Fruit fly (Drosophila melanogaster) whole organism, prepupa: ENCODE results near the gene CG9426.

Experiments
- Blimp-1 ChIP-seq: fragments of 200-800 bp; sonication (Bioruptor generic); optimal IDR thresholded peaks from 3 replicates; lab custom pipeline; 2017; ENCODE audit warnings: missing biosample characterization, missing genetic modification characterization, mild to moderate bottlenecking, moderate library complexity, missing genetic modification reagents
- CG11294 ChIP-seq: fragments of 200-800 bp; sonication (Bioruptor generic); IDR thresholded peaks from 2 replicates; pipeline ENCODE4 v1.3.6; 2022; ENCODE audit warnings: missing biosample characterization, missing genetic modification characterization
- CG11902 ChIP-seq: fragments of 200-800 bp; sonication (Bioruptor generic); optimal IDR thresholded peaks from 3 replicates; lab custom pipeline; 2016; ENCODE audit warnings: missing biosample characterization, missing genetic modification characterization
- CG15336 ChIP-seq: fragments of 200-800 bp; sonication (Bioruptor generic); IDR thresholded peaks from 2 replicates; pipeline ENCODE4 v1.3.6; 2022; ENCODE audit warnings: missing biosample characterization, missing genetic modification characterization
- CG1621 ChIP-seq: fragments of 200-800 bp; sonication (Bioruptor generic); optimal IDR thresholded peaks from 3 replicates; lab custom pipeline; 2018; ENCODE audit warnings: missing biosample characterization, mild to moderate bottlenecking, missing genetic modification characterization
- CG16779 ChIP-seq: fragments of 200-800 bp; sonication (Bioruptor generic); optimal IDR thresholded peaks from 3 replicates; lab custom pipeline; 2017; ENCODE audit warnings: missing biosample characterization, mild to moderate bottlenecking, missing genetic modification characterization
- CG3032 ChIP-seq: fragments of 200-800 bp; optimal IDR thresholded peaks from 2 replicates; lab custom pipeline; 2019; ENCODE audit warnings: missing biosample characterization, mild to moderate bottlenecking, missing genetic modification characterization, moderate library complexity
- CG6163 ChIP-seq: fragments of 200-800 bp; sonication (Bioruptor generic); IDR thresholded peaks from 3 replicates; pipeline ENCODE4 v1.3.6; 2022; ENCODE audit warnings: missing biosample characterization, missing genetic modification characterization
- CG6276 ChIP-seq: fragments of 200-800 bp; sonication (Bioruptor generic); optimal IDR thresholded peaks from 2 replicates; lab custom pipeline; 2017; ENCODE audit warnings: missing biosample characterization, mild to moderate bottlenecking, missing genetic modification characterization
- CG6854 ChIP-seq: fragments of 200-800 bp; sonication (Bioruptor generic); optimal IDR thresholded peaks from 2 replicates; lab custom pipeline; 2017; ENCODE audit warnings: missing biosample characterization, mild to moderate bottlenecking, missing genetic modification characterization
- CG8119 ChIP-seq: fragments of 200-800 bp; sonication (Bioruptor generic); IDR thresholded peaks from 3 replicates; pipeline ENCODE4 v1.3.6; 2022; ENCODE audit warnings: missing biosample characterization, missing genetic modification characterization
- CG8632 ChIP-seq: fragments of 200-800 bp; sonication (Bioruptor generic); optimal IDR thresholded peaks from 3 replicates; lab custom pipeline; 2016; ENCODE audit warnings: missing biosample characterization, missing genetic modification characterization
- CG9139 ChIP-seq: fragments of 200-800 bp; sonication (Bioruptor generic); optimal IDR thresholded peaks from 3 replicates; lab custom pipeline; 2017; ENCODE audit warnings: missing biosample characterization, mild to moderate bottlenecking, missing genetic modification characterization
- Eip78C ChIP-seq: fragments of 200-800 bp; sonication (Bioruptor generic); peaks from one replicate; lab custom pipeline; 2016; ENCODE audit warnings: missing biosample characterization, missing genetic modification characterization
- Eip93F ChIP-seq: fragments of 200-800 bp; sonication (Bioruptor generic); optimal IDR thresholded peaks from 2 replicates; lab custom pipeline; 2016; ENCODE audit warnings: missing biosample characterization, mild to moderate bottlenecking, missing genetic modification characterization
- Ets21C ChIP-seq: fragments of 200-800 bp; sonication (Bioruptor generic); optimal IDR thresholded peaks from 3 replicates; lab custom pipeline; 2016; ENCODE audit warnings: missing biosample characterization, missing genetic modification characterization
- Gug ChIP-seq: fragments of 200-800 bp; sonication (Bioruptor generic); IDR thresholded peaks from 2 replicates; pipeline ENCODE4 v1.3.6; 2022; ENCODE audit warnings: missing biosample characterization, missing genetic modification characterization
- Hr39 ChIP-seq: fragments of 200-800 bp; sonication (Bioruptor generic); optimal IDR thresholded peaks from 2 replicates; lab custom pipeline; 2016; ENCODE audit warnings: missing biosample characterization, missing genetic modification characterization
- Met ChIP-seq: fragments of 200-800 bp; sonication (Bioruptor generic); optimal IDR thresholded peaks from 3 replicates; lab custom pipeline; 2016; ENCODE audit warnings: missing biosample characterization, missing genetic modification characterization
- OdsH ChIP-seq: fragments of 200-800 bp; sonication (Bioruptor generic); optimal IDR thresholded peaks from 3 replicates; lab custom pipeline; 2016; ENCODE audit warnings: missing biosample characterization, missing genetic modification characterization
- Smox ChIP-seq: fragments of 200-800 bp; sonication (Bioruptor generic); optimal IDR thresholded peaks from 3 replicates; lab custom pipeline; 2016; ENCODE audit warnings: missing biosample characterization, missing genetic modification characterization
- Sox14 ChIP-seq: fragments of 200-800 bp; sonication (Bioruptor generic); optimal IDR thresholded peaks from 3 replicates; lab custom pipeline; 2016; ENCODE audit warnings: missing biosample characterization, missing genetic modification characterization
- Sox15 ChIP-seq: fragments of 200-800 bp; sonication (Bioruptor generic); optimal IDR thresholded peaks from 3 replicates; lab custom pipeline; 2016; ENCODE audit warnings: missing biosample characterization, missing genetic modification characterization
- acj6 ChIP-seq: fragments of 200-800 bp; sonication (Bioruptor generic); optimal IDR thresholded peaks from 3 replicates; lab custom pipeline; 2016; ENCODE audit warnings: missing biosample characterization, missing genetic modification characterization
- cyc ChIP-seq: fragments of 200-800 bp; sonication (Bioruptor generic); optimal IDR thresholded peaks from 3 replicates; lab custom pipeline; 2016; ENCODE audit warnings: missing biosample characterization, missing genetic modification characterization
- eg ChIP-seq: fragments of 200-800 bp; sonication (Bioruptor generic); IDR thresholded peaks from 3 replicates; pipeline ENCODE4 v1.3.6; 2022; ENCODE audit warnings: missing biosample characterization, missing genetic modification characterization
- esn ChIP-seq: fragments of 200-800 bp; sonication (Bioruptor generic); optimal IDR thresholded peaks from 2 replicates; lab custom pipeline; 2016; ENCODE audit warnings: missing biosample characterization, mild to moderate bottlenecking, missing genetic modification characterization, moderate library complexity
- fd59A ChIP-seq: fragments of 200-800 bp; sonication (Bioruptor generic); optimal IDR thresholded peaks from 2 replicates; lab custom pipeline; 2017; ENCODE audit warnings: missing biosample characterization, mild to moderate bottlenecking, missing genetic modification characterization, missing genetic modification reagents
- svp ChIP-seq: fragments of 200-800 bp; sonication (Bioruptor generic); peaks from one replicate; lab custom pipeline; 2016; ENCODE audit warnings: missing biosample characterization, missing genetic modification characterization
- vri ChIP-seq: fragments of 200-800 bp; sonication (Bioruptor generic); optimal IDR thresholded peaks from 3 replicates; lab custom pipeline; 2016; ENCODE audit warnings: missing biosample characterization, mild to moderate bottlenecking, missing genetic modification characterization

Gene CG9426

DNA sequence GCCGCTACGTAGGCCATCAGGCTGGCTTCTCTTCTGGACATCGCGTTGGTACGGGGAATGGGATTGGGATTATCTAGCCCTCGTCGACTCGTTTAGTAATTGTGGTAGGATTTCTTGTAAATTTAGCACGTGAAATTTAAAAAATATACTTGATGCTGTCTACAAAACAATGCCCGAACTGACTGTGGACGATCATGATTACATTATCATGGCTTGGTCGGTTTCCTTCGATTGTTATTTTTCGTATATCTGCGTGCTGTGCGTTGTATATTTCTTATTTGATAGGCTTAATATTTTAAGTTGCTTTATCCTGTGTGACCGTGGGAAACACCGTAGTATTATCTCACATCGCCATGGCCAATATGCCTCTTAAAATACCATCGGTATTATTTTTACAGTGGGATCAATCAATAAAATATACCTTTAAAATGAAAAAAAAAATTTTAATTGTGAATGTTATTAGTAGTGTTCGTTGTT lies 16.7 kb downstream of the CG9426 start, which contains the start of gene CG16972:
Gene CG16972, minus strand, starts transcription at position 336 of the 477 bp plus-strand sequence.
- TF ChIP-seq CG11902 = no peak
- TF ChIP-seq CG16779 (tag; lab: Kevin White, UChicago) = no peak
- peak; percentile 99 for TF ChIP-seq CG1621
- TF ChIP-seq CG8119 (GFP tag; lab: Robert Waterston, UW) = 0 out of 3 replicates have a peak, but pooled peaks have one; percentile 15
- TF ChIP-seq, all 60 proteins: peak for 2

DNA sequence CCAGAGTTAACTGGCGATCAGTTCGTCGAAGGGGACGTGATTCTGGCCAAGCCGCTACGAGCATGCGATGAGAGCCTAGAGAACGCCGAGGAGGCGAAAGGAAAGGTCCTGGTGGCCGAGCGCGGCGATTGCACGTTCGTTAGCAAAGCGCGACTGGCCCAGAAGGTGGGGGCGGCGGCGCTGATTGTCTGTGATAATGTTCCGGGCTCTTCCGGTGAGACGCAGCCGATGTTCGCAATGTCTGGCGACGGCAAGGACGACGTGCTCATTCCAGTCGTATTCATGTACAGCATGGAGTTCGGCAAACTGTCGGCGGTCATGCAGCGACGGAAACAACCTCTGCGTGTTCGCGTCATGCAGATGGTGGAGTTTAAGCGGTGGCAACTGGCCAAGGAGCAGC lies 23.9 kb downstream of the CG9426 start:
- TF ChIP-seq Eip93F (no peak), Met (GFP tag; lab: Kevin White, UChicago) (no peak), OdsH (GFP tag; lab: Kevin White, UChicago) (no peak)

- TF ChIP-seq fd59A (peak; percentile 3), eg (GFP tag; lab: Robert Waterston, UW) (peak; percentile 60; the same call in 2 of the 3 replicates), CG6276 (GFP tag; lab: Kevin White, UChicago) (no peak), cyc (GFP tag; lab: Kevin White, UChicago) (peak; percentile 61), CG9139 (GFP tag; lab: Kevin White, UChicago) (no peak), CG8119 (GFP tag; lab: Robert Waterston, UW) (peak; percentile 37; the same call in 1 of the 3 replicates), Eip78C (GFP tag; lab: Kevin White, UChicago) (no peak), Gug (GFP tag; lab: Robert Waterston, UW) (0 out of 2 replicates have a peak, but pooled peaks have one; percentile 8), Blimp-1 (GFP tag; lab: Kevin White, UChicago) (no peak), CG11294 (GFP tag; lab: Robert Waterston, UW) (0 out of 2 replicates have a peak, but pooled peaks have one; percentile 30), OdsH (GFP tag; lab: Kevin White, UChicago) (no peak), vri (GFP tag; lab: Kevin White, UChicago) (peak; percentile 69), CG3032 (peak; percentile 56), CG15336 (no peak), Smox (no peak), CG6854 (GFP tag; lab: Kevin White, UChicago) (peak; percentile 17), Eip93F (peak; percentile 68), Hr39 (GFP tag; lab: Kevin White, UChicago) (no peak), CG11902 (peak; percentile 39), Sox15 (GFP tag; lab: Kevin White, UChicago) (peak; percentile 55), Ets21C (GFP tag; lab: Kevin White, UChicago) (peak; percentile 56), esn (GFP tag; lab: Kevin White, UChicago) (peak; percentile 77), CG6163 (GFP tag; lab: Robert Waterston, UW) (peak; percentile 49; the same call in 2 of the 3 replicates)
Observed at dm6 chr2L:13191894-13192293, 27.8 kb downstream of the CG9426 start, which contains the start of the genes CG16974 and Edem2. CG16974 (minus strand) TSS chr2L:13191979. Edem2 (plus strand) TSS chr2L:13192201.

- TF ChIP-seq acj6 (GFP tag; lab: Kevin White, UChicago) (no peak), Eip78C (GFP tag; lab: Kevin White, UChicago) (peak; percentile 43)
Observed at dm6 chr2L:13191052-13191678, 28.6 kb downstream of the CG9426 start.

- TF ChIP-seq vri (GFP tag; lab: Kevin White, UChicago) (peak; percentile 83), svp (GFP tag; lab: Kevin White, UChicago) (peak; percentile 87), CG8632 (GFP tag; lab: Kevin White, UChicago) (no peak), Sox14 (GFP tag; lab: Kevin White, UChicago) (no peak), CG6163 (GFP tag; lab: Robert Waterston, UW) (0 out of 3 replicates have a peak, but pooled peaks have one; percentile 41), esn (GFP tag; lab: Kevin White, UChicago) (peak; percentile 27)
Observed at dm6 chr2L:13190534-13190933, 29.2 kb downstream of the CG9426 start.
